Worm (Caenorhabditis elegans) whole organism, L4 larva: ENCODE measurements around the gene R01E6.5.

Source experiments
- daf-12 ChIP-seq: fragments of 150-350 bp; optimal IDR thresholded peaks from 2 replicates; lab custom pipeline; 2014; ENCODE audit warnings: missing biosample characterization, missing genetic modification reagents, missing genetic modification characterization
- egl-27 ChIP-seq: sonication (generic microtip); optimal IDR thresholded peaks from 3 replicates; lab custom pipeline; 2017; ENCODE audit warnings: missing biosample characterization, missing genetic modification reagents, missing genetic modification characterization
- mdl-1 ChIP-seq, 2 experiments: fragments of 150-350 bp in 1 of 2; sonication (generic microtip) in 1 of 2; optimal IDR thresholded peaks; 2 replicates each; lab custom pipeline; 2014 to 2017; ENCODE audit warnings: missing biosample characterization in 2 of 2, missing genetic modification characterization in 2 of 2
- snpc-4 ChIP-seq: fragments of 150-350 bp; optimal IDR thresholded peaks from 2 replicates; lab custom pipeline; 2014; ENCODE audit warnings: missing biosample characterization, missing genetic modification characterization

- TF ChIP-seq snpc-4 (no peak), egl-27 (tag; lab: Kevin White, UChicago) (no peak), mdl-1 (tag; optimal IDR thresholded peaks at IDR 0.05; lab: Kevin White, UChicago) (no peak), daf-12 (no peak)
These were observed 25.9 kb upstream of the R01E6.5 start, which contains the start of gene col-185 for ce11 chrX:13510997-13511396.
